Worm (Caenorhabditis elegans): ENCODE results near the gene C30F2.5.

ce11 chrX:16117176-16117575 lies 22.7 kb downstream of the C30F2.5 start:
- TF ChIP-seq dpl-1 (GFP tag; optimal IDR thresholded peaks at IDR 0.05), result no peak
- TF ChIP-seq lin-35 (GFP tag; optimal IDR thresholded peaks at IDR 0.05), result no peak
- no peak for TF ChIP-seq ama-1 (optimal IDR thresholded peaks at IDR 0.05)
- TF ChIP-seq elt-3 (tag; optimal IDR thresholded peaks at IDR 0.05), result no peak
- TF ChIP-seq pqm-1 (tag; optimal IDR thresholded peaks at IDR 0.05), result no peak
- no peak for TF ChIP-seq lir-3 (tag; optimal IDR thresholded peaks at IDR 0.05; ENCODE audit: poor library complexity)
- no peak for TF ChIP-seq alr-1 (tag; optimal IDR thresholded peaks at IDR 0.05; ENCODE audit: borderline replicate concordance)
- no peak for TF ChIP-seq rnt-1 (tag; optimal IDR thresholded peaks at IDR 0.05)
- no peak for TF ChIP-seq nhr-11 (tag; optimal IDR thresholded peaks at IDR 0.05)
- TF ChIP-seq zag-1 (tag; optimal IDR thresholded peaks at IDR 0.05), result no peak
- TF ChIP-seq hpl-2 (GFP tag; optimal IDR thresholded peaks at IDR 0.05), result no peak

Measured in whole organism, L1 larva.